Fruit fly (Drosophila melanogaster) whole organism, adult: ENCODE measurements around the gene CG31195.

Source experiments
- CG14711 ChIP-seq: fragments of 200-800 bp; sonication (Bioruptor generic); optimal IDR thresholded peaks from 2 replicates; lab custom pipeline; 2018; ENCODE audit warnings: missing biosample characterization, mild to moderate bottlenecking, missing genetic modification characterization, moderate library complexity
- CG7045 ChIP-seq: fragments of 200-800 bp; sonication (Bioruptor generic); optimal IDR thresholded peaks from 2 replicates; lab custom pipeline; 2017; ENCODE audit warnings: missing biosample characterization, mild to moderate bottlenecking, missing genetic modification characterization
- CG7101 ChIP-seq: fragments of 200-800 bp; sonication (Bioruptor generic); optimal IDR thresholded peaks from 2 replicates; lab custom pipeline; 2018; ENCODE audit warnings: missing biosample characterization, mild to moderate bottlenecking, missing genetic modification characterization, moderate library complexity
- Hr96 ChIP-seq: fragments of 200-800 bp; sonication (Bioruptor generic); optimal IDR thresholded peaks from 2 replicates; lab custom pipeline; 2016; ENCODE audit warnings: missing biosample characterization, missing genetic modification characterization
- Mnt ChIP-seq: fragments of 200-800 bp; sonication (Bioruptor generic); optimal IDR thresholded peaks from 2 replicates; lab custom pipeline; 2016; ENCODE audit warnings: missing biosample characterization, mild to moderate bottlenecking, missing genetic modification characterization
- bab1 ChIP-seq: fragments of 200-800 bp; sonication (Bioruptor generic); optimal IDR thresholded peaks from 3 replicates; lab custom pipeline; 2019; ENCODE audit warnings: missing biosample characterization, mild to moderate bottlenecking, missing genetic modification characterization, moderate library complexity
- cic ChIP-seq: fragments of 200-800 bp; sonication (Bioruptor generic); optimal IDR thresholded peaks from 2 replicates; lab custom pipeline; 2017; ENCODE audit warnings: missing biosample characterization, mild to moderate bottlenecking, missing genetic modification characterization, moderate library complexity
- cnc ChIP-seq, 2 experiments: fragments of >200 bp; optimal IDR thresholded peaks; 2 replicates each; lab custom pipeline; 2017
- ovo ChIP-seq: fragments of 200-800 bp; sonication (Bioruptor generic); optimal IDR thresholded peaks from 2 replicates; lab custom pipeline; 2016; ENCODE audit warnings: missing biosample characterization, missing genetic modification characterization
- toe ChIP-seq: fragments of 200-800 bp; sonication (Bioruptor generic); optimal IDR thresholded peaks from 2 replicates; lab custom pipeline; 2016; ENCODE audit warnings: missing biosample characterization, missing genetic modification characterization

The CG31195 gene

DNA sequence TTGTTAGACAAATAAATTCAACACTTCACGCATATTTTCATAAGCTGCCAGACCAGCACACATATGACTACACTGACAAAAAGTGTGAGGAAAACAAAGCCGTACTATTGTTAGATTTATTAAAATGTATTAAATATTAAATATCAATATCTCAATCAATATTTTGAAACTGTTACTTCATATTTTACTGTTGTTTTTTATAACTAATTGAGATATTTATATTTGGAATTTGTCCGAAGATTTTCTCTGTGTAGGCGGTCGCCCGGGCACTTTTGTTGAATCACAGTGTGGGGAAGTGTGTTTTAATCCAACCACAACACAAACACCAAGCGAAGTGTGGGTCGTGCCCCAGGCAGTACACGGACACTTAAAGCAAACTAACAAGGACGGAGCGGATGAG, 42.9 kb downstream of the CG31195 start:
- TF ChIP-seq bab1 (GFP tag; lab: Kevin White, UChicago) (no peak), Hr96 (no peak), cic (GFP tag; lab: Kevin White, UChicago) (no peak), Mnt (GFP tag; lab: Kevin White, UChicago) (no peak), toe (GFP tag; lab: Kevin White, UChicago) (no peak), ovo (GFP tag; lab: Kevin White, UChicago) (no peak), CG7045 (GFP tag; lab: Kevin White, UChicago) (no peak)

DNA sequence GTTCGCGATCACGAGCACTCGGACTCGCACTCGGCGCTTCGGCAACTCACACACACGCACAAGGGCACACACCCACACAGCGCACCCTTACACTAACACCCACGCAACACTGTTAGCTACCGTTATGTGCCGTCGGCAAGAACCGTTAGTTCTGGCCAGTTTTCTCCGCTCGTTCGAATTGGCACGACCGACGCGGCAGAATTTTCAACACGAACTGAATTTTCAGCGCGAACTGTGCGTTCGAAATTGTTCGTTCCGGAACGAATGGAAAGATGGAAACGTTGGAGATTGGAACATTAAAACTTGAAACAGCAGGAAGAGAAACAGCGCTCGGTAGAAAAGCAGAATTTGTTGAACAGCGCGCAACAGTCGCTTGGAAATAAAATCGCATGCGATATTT, 47.8 kb downstream of the CG31195 start, which contains the start of gene Oamb:
Oamb (minus strand) TSS at position 218 of the 400 bp plus-strand sequence.
- TF ChIP-seq CG7101 (tag; lab: Kevin White, UChicago) = no peak
- TF ChIP-seq ovo (GFP tag; lab: Kevin White, UChicago) = peak; percentile 69
- no peak for TF ChIP-seq CG14711
- no peak for TF ChIP-seq toe (GFP tag; lab: Kevin White, UChicago)
- no peak for TF ChIP-seq cnc (optimal IDR thresholded peaks at IDR 0.05; lab: Kevin White, UChicago)
